Worm (Caenorhabditis elegans) whole organism, young adult: Measurements from ENCODE around the gene F55A11.4.
A peak's percentile ranks its signal among the peaks of the same experiment; 100 is the strongest.

Experiments
- B0019.2 ChIP-seq: fragments of 200-800 bp; sonication (Bioruptor generic); conservative IDR thresholded peaks from 2 replicates; pipeline ENCODE4 v1.3.6; 2022; ENCODE audit warnings: missing genetic modification reagents, missing genetic modification characterization, missing compliant biosample characterization
- C06A6.2 ChIP-seq: fragments of 200-800 bp; sonication (Bioruptor generic); conservative IDR thresholded peaks from 2 replicates; pipeline ENCODE4 v1.3.6; 2022; ENCODE audit warnings: missing genetic modification characterization, missing compliant biosample characterization
- D2030.7 ChIP-seq: fragments of 200-800 bp; sonication (Bioruptor generic); IDR thresholded peaks from 2 replicates; pipeline ENCODE4 v1.3.6; 2022; ENCODE audit warnings: missing genetic modification reagents, missing genetic modification characterization, missing compliant biosample characterization
- F10E7.11 ChIP-seq: sonication (generic microtip); optimal IDR thresholded peaks from 2 replicates; lab custom pipeline; 2017; ENCODE audit warnings: mild to moderate bottlenecking, missing genetic modification characterization, moderate library complexity, missing compliant biosample characterization
- F22D6.2 ChIP-seq: sonication (generic microtip); optimal IDR thresholded peaks from 2 replicates; lab custom pipeline; 2016; ENCODE audit warnings: mild to moderate bottlenecking, missing genetic modification characterization, missing compliant biosample characterization
- F52B5.7 ChIP-seq: sonication (generic microtip); optimal IDR thresholded peaks from 2 replicates; lab custom pipeline; 2016; ENCODE audit warnings: mild to moderate bottlenecking, missing genetic modification characterization, missing compliant biosample characterization
- F57C9.4 ChIP-seq: sonication (generic microtip); optimal IDR thresholded peaks from 2 replicates; lab custom pipeline; 2017; ENCODE audit warnings: mild to moderate bottlenecking, missing genetic modification characterization, missing compliant biosample characterization
- K11D2.4 ChIP-seq: fragments of 200-800 bp; sonication (Bioruptor generic); IDR thresholded peaks from 2 replicates; pipeline ENCODE4 v1.3.6; 2022; ENCODE audit warnings: missing genetic modification reagents, missing genetic modification characterization, missing compliant biosample characterization
- Y53F4B.3 ChIP-seq: fragments of 200-800 bp; sonication (Bioruptor generic); IDR thresholded peaks from 2 replicates; pipeline ENCODE4 v1.3.6; 2022; ENCODE audit warnings: missing genetic modification reagents, missing genetic modification characterization, missing compliant biosample characterization
- akir-1 ChIP-seq: fragments of 200-800 bp; sonication (Bioruptor generic); optimal IDR thresholded peaks from 2 replicates; lab custom pipeline; 2018; ENCODE audit warnings: mild to moderate bottlenecking, missing genetic modification characterization, moderate library complexity, missing compliant biosample characterization
- aptf-2 ChIP-seq: fragments of 200-800 bp; sonication (Bioruptor generic); conservative IDR thresholded peaks from 2 replicates; pipeline ENCODE4 v1.3.6; 2022; ENCODE audit warnings: missing genetic modification reagents, missing genetic modification characterization, missing compliant biosample characterization
- attf-3 ChIP-seq: fragments of 200-800 bp; sonication (Bioruptor generic); conservative IDR thresholded peaks from 2 replicates; pipeline ENCODE4 v1.3.6; 2022; ENCODE audit warnings: missing genetic modification reagents, missing genetic modification characterization, missing compliant biosample characterization
- attf-5 ChIP-seq: fragments of 200-800 bp; sonication (Bioruptor generic); optimal IDR thresholded peaks from 2 replicates; lab custom pipeline; 2018; ENCODE audit warnings: mild to moderate bottlenecking, missing genetic modification characterization, missing compliant biosample characterization
- cebp-1 ChIP-seq, 2 experiments: fragments of 200-800 bp in 1 of 2; sonication (Bioruptor generic) in 1 of 2; sonication (generic microtip) in 1 of 2; IDR thresholded peaks in 1 of 2; optimal IDR thresholded peaks in 1 of 2; 2 replicates each; pipeline versions ENCODE4 v1.3.6 to Lab custom; 2017 to 2022; ENCODE audit warnings: missing compliant biosample characterization in 2 of 2, missing genetic modification characterization in 2 of 2, mild to moderate bottlenecking in 1 of 2, missing genetic modification reagents in 1 of 2, moderate library complexity in 1 of 2
- chd-7 ChIP-seq: sonication (generic microtip); optimal IDR thresholded peaks from 2 replicates; lab custom pipeline; 2016; ENCODE audit warnings: mild to moderate bottlenecking, missing genetic modification characterization, moderate library complexity, missing compliant biosample characterization
- die-1 ChIP-seq: sonication (generic microtip); optimal IDR thresholded peaks from 2 replicates; lab custom pipeline; 2016; ENCODE audit warnings: missing genotype, mild to moderate bottlenecking, missing genetic modification characterization, missing compliant biosample characterization
- egl-44 ChIP-seq: fragments of 200-800 bp; sonication (Bioruptor generic); IDR thresholded peaks from 2 replicates; pipeline ENCODE4 v1.3.6; 2022; ENCODE audit warnings: missing genetic modification reagents, missing genetic modification characterization, missing compliant biosample characterization
- ets-4 ChIP-seq: fragments of 200-800 bp; sonication (Bioruptor generic); optimal IDR thresholded peaks from 2 replicates; lab custom pipeline; 2018; ENCODE audit warnings: mild to moderate bottlenecking, missing genetic modification characterization, missing compliant biosample characterization
- him-1 ChIP-seq: sonication (generic microtip); optimal IDR thresholded peaks from 2 replicates; lab custom pipeline; 2016; ENCODE audit warnings: missing genotype, missing genetic modification reagents, missing genetic modification characterization, missing compliant biosample characterization
- lag-1 ChIP-seq: fragments of 200-800 bp; sonication (Bioruptor generic); IDR thresholded peaks from 2 replicates; pipeline ENCODE4 v1.3.6; 2022; ENCODE audit warnings: missing genetic modification reagents, missing genetic modification characterization, missing compliant biosample characterization
- let-607 ChIP-seq, 2 experiments: fragments of 200-800 bp in 1 of 2; sonication (Bioruptor generic) in 1 of 2; sonication (generic microtip) in 1 of 2; optimal IDR thresholded peaks; 2 replicates each; lab custom pipeline; 2016 to 2018; ENCODE audit warnings: mild to moderate bottlenecking in 2 of 2, missing compliant biosample characterization in 2 of 2, missing genetic modification characterization in 2 of 2, moderate library complexity in 2 of 2, missing genotype in 1 of 2
- lin-35 ChIP-seq, 3 experiments: fragments of 150-350 bp in 2 of 3; sonication (generic microtip) in 1 of 3; optimal IDR thresholded peaks; 2 replicates each; lab custom pipeline; 2014 to 2018; ENCODE audit warnings: missing biosample characterization in 3 of 3, missing genetic modification characterization in 3 of 3, missing genetic modification reagents in 3 of 3
- lin-40 ChIP-seq: sonication (generic microtip); optimal IDR thresholded peaks from 2 replicates; lab custom pipeline; 2016; ENCODE audit warnings: missing genetic modification characterization, mild to moderate bottlenecking, missing compliant biosample characterization, missing genotype, missing genetic modification reagents
- lsy-27 ChIP-seq: sonication (generic microtip); optimal IDR thresholded peaks from 2 replicates; lab custom pipeline; 2017; ENCODE audit warnings: missing genetic modification characterization, mild to moderate bottlenecking, missing compliant biosample characterization, antibody characterized with exemption, missing genotype, borderline replicate concordance; ENCODE audit not compliant: insufficient read depth
- madf-3 ChIP-seq: fragments of 200-800 bp; sonication (Bioruptor generic); IDR thresholded peaks from 2 replicates; pipeline ENCODE4 v1.3.6; 2022; ENCODE audit warnings: missing genetic modification reagents, missing genetic modification characterization, missing compliant biosample characterization
- madf-6 ChIP-seq: fragments of 200-800 bp; sonication (Bioruptor generic); IDR thresholded peaks from 2 replicates; pipeline ENCODE4 v1.3.6; 2022; ENCODE audit warnings: missing genetic modification reagents, missing genetic modification characterization, missing compliant biosample characterization
- madf-8 ChIP-seq: fragments of 200-800 bp; sonication (Bioruptor generic); conservative IDR thresholded peaks from 2 replicates; pipeline ENCODE4 v1.3.6; 2022; ENCODE audit warnings: missing genetic modification reagents, missing genetic modification characterization, missing compliant biosample characterization
- mel-28 ChIP-seq: sonication (generic microtip); optimal IDR thresholded peaks from 2 replicates; lab custom pipeline; 2016; ENCODE audit warnings: borderline replicate concordance, mild to moderate bottlenecking, missing genetic modification characterization, missing compliant biosample characterization
- nfyb-1 ChIP-seq: fragments of 200-800 bp; sonication (Bioruptor generic); IDR thresholded peaks from 2 replicates; pipeline ENCODE4 v1.3.6; 2022; ENCODE audit warnings: missing genetic modification reagents, missing genetic modification characterization, missing compliant biosample characterization
- nhr-120 ChIP-seq: fragments of 200-800 bp; sonication (Bioruptor generic); IDR thresholded peaks from 2 replicates; pipeline ENCODE4 v1.3.6; 2022; ENCODE audit warnings: missing genetic modification characterization, missing compliant biosample characterization
- somi-1 ChIP-seq: fragments of 200-800 bp; sonication (Bioruptor generic); optimal IDR thresholded peaks from 2 replicates; lab custom pipeline; 2018; ENCODE audit warnings: mild to moderate bottlenecking, missing genetic modification characterization, missing compliant biosample characterization
- ztf-26 ChIP-seq: sonication (generic microtip); optimal IDR thresholded peaks from 2 replicates; lab custom pipeline; 2017; ENCODE audit warnings: missing genetic modification characterization, missing compliant biosample characterization
- ztf-28 ChIP-seq: fragments of 200-800 bp; sonication (Bioruptor generic); IDR thresholded peaks from 2 replicates; pipeline ENCODE4 v1.3.6; 2022; ENCODE audit warnings: missing genetic modification reagents, missing genetic modification characterization, missing compliant biosample characterization

F55A11.4 gene

DNA sequence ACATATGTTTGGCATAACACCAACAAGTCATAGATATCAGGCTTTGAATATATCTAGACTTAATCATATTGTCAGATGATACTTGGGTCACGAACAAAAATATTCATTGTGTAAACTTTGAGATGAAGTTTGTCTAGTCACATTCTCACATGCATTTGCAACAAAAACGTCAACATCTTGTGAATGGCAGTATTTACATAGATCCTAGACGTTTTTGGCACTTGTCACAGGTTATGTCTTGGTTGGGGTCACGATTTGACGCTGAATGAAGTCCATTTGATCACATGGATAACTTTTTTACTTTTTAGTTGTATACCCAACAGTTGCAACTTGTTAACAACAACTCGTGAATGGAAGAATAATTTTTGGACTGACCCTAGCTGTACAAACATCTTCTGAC is 28.1 kb downstream of the F55A11.4 start:
- no peak for TF ChIP-seq B0019.2 (GFP tag; lab: Robert Waterston, UW)
- TF ChIP-seq nhr-120 (GFP tag; lab: Robert Waterston, UW) = no peak
- TF ChIP-seq mel-28 (tag; lab: Kevin White, UChicago) = no peak
- 0 out of 2 replicates have a peak, but pooled peaks have one; percentile 12 for TF ChIP-seq K11D2.4 (GFP tag; lab: Robert Waterston, UW)
- no peak for TF ChIP-seq D2030.7
- no peak for TF ChIP-seq attf-5
- no peak for TF ChIP-seq madf-8

- TF ChIP-seq lin-35 (GFP tag; optimal IDR thresholded peaks at IDR 0.05; lab: Kevin White, UChicago) (no peak), somi-1 (peak; percentile 69), cebp-1 (GFP tag; IDR thresholded peaks at IDR 0.05; lab: Robert Waterston, UW) (no peak), cebp-1 (tag; optimal IDR thresholded peaks at IDR 0.05; lab: Kevin White, UChicago) (peak; percentile 3), C06A6.2 (peak; percentile 51; the same call in 1 of the 2 replicates), F22D6.2 (tag; lab: Kevin White, UChicago) (peak; percentile 81), him-1 (no peak), aptf-2 (GFP tag; lab: Robert Waterston, UW) (no peak), die-1 (tag; lab: Kevin White, UChicago) (peak; percentile 86), nfyb-1 (GFP tag; lab: Robert Waterston, UW) (peak; percentile 70; the same call in 1 of the 2 replicates), lin-40 (tag; lab: Kevin White, UChicago) (peak; percentile 80), egl-44 (GFP tag; lab: Robert Waterston, UW) (peak; percentile 18; the same call in 1 of the 2 replicates), ztf-26 (tag; lab: Kevin White, UChicago) (peak; percentile 91), madf-3 (GFP tag; lab: Robert Waterston, UW) (0 out of 2 replicates have a peak, but pooled peaks have one; percentile 19), chd-7 (tag; lab: Kevin White, UChicago) (peak; percentile 66)
Observed at ce11 chrV:11799252-11799822, 29.1 kb downstream of the F55A11.4 start.

DNA sequence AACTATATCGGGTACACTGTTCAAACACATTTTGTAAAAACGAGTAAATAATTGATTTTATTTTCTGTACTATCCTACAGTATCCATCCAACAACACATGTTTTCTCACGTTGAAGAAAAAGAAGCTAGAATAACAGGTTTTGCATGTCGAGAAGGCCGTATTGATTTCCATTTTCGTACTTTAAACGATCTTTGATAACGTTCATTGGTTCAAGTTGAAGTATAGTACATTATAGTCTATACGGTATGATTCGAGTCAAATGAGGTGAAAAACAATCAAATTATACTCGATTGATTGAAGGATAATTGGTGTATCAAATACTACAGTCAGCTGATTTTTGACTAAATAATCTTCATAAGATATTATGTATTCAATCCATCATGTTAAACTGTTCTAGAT is 30.2 kb downstream of the F55A11.4 start:
- TF ChIP-seq F52B5.7 (no peak), madf-6 (GFP tag; lab: Robert Waterston, UW) (no peak), ztf-28 (no peak), lag-1 (no peak), F10E7.11 (no peak), let-607 (tag; optimal IDR thresholded peaks at IDR 0.05; lab: Kevin White, UChicago) (no peak), F57C9.4 (tag; lab: Kevin White, UChicago) (no peak), Y53F4B.3 (GFP tag; lab: Robert Waterston, UW) (no peak), akir-1 (no peak), attf-3 (no peak), ets-4 (GFP tag; lab: Kevin White, UChicago) (no peak), lsy-27 (tag; lab: Kevin White, UChicago) (no peak)
- TF ChIP-seq, all 124 proteins: peak for 0
